Comparison of ENCODE assay signal across 1 worm cellular context in the genomic region with DNA sequence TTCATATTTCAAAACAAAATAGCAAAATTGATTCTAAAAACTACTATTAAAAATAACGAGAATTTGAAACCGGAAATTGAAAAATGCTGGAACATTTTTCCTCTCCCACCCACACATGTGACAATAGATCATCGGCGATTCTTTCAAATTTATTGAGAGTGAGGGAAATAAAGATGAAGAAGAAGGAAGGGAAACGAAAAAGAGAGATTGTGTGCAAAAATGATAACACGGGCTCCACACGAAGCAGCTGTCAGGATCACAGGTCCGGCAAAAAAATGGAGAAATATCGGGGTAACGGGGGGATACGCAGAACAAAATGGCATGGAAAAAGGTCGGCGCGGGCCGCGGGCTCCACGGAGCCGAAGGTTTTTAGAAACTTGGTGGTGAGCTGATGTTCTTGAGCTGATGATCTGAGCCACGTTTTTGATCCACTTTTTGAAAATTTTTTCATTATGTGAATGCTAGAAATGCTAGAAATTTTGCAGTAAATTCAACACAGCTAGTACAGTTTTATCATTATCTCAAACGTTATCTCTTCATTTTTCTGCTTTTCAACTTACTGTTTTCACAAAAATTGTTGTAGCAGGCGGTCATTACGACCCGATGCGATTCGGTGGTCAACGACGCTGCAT.
TF ChIP-seq lines count a peak whose summit lies in the region.

A gene (plus strand): TSS at position 582 of the 632 bp plus-strand sequence.

TF ChIP-seq in whole organism, L1 larva, 84 proteins besides CTCF, POLR2A, EP300 and RAD21 (continued from another document):
- TF ChIP-seq efl-1 (optimal IDR thresholded peaks at IDR 0.05; lab: Kevin White, UChicago) (no peak), efl-1 (GFP tag; optimal IDR thresholded peaks at IDR 0.05 in 1 of 2; lab: Kevin White, UChicago) (peak in 1 of 2 experiments; percentile 14), nhr-77 (tag; optimal IDR thresholded peaks at IDR 0.05; lab: Kevin White, UChicago) (no peak), hlh-4 (tag; optimal IDR thresholded peaks at IDR 0.05; lab: Kevin White, UChicago) (no peak), lir-3 (tag; optimal IDR thresholded peaks at IDR 0.05; lab: Kevin White, UChicago; ENCODE audit: poor library complexity) (no peak), jun-1 (tag; optimal IDR thresholded peaks at IDR 0.05; lab: Kevin White, UChicago) (no peak), irx-1 (tag; optimal IDR thresholded peaks at IDR 0.05; lab: Kevin White, UChicago) (no peak), pax-3 (tag; optimal IDR thresholded peaks at IDR 0.05; lab: Kevin White, UChicago) (no peak), dsc-1 (tag; optimal IDR thresholded peaks at IDR 0.05; lab: Kevin White, UChicago) (no peak), ceh-82 (tag; optimal IDR thresholded peaks at IDR 0.05; lab: Kevin White, UChicago) (no peak), isw-1 (GFP tag; IDR thresholded peaks at IDR 0.05; lab: Robert Waterston, UW) (no peak), xbp-1 (tag; optimal IDR thresholded peaks at IDR 0.05; lab: Kevin White, UChicago) (no peak), mef-2 (tag; optimal IDR thresholded peaks at IDR 0.05; lab: Kevin White, UChicago) (no peak), nhr-19 (GFP tag; conservative IDR thresholded peaks at IDR 0.05; lab: Robert Waterston, UW) (peak; percentile 17; the same call in 1 of the 2 replicates), nhr-12 (tag; optimal IDR thresholded peaks at IDR 0.05; lab: Kevin White, UChicago) (no peak), ets-5 (GFP tag; IDR thresholded peaks at IDR 0.05; lab: Robert Waterston, UW) (no peak), sup-37 (GFP tag; optimal IDR thresholded peaks at IDR 0.05; lab: Kevin White, UChicago) (no peak), nhr-11 (tag; optimal IDR thresholded peaks at IDR 0.05; lab: Kevin White, UChicago) (peak; percentile 14), grh-1 (GFP tag; IDR thresholded peaks at IDR 0.05; lab: Robert Waterston, UW) (no peak), nhr-47 (tag; optimal IDR thresholded peaks at IDR 0.05; lab: Kevin White, UChicago) (no peak), nhr-85 (tag; lab: Kevin White, UChicago) (no peak), ama-1 (optimal IDR thresholded peaks at IDR 0.05; lab: Kevin White, UChicago) (no peak), nhr-71 (tag; optimal IDR thresholded peaks at IDR 0.05; lab: Kevin White, UChicago) (peak; percentile 71), unc-62 (GFP tag; optimal IDR thresholded peaks at IDR 0.05; lab: Kevin White, UChicago) (no peak), skn-1 (tag; optimal IDR thresholded peaks at IDR 0.05; lab: Kevin White, UChicago) (no peak), snu-23 (GFP tag; optimal IDR thresholded peaks at IDR 0.05; lab: Kevin White, UChicago) (peak; percentile 27), C16A3.4 (tag; optimal IDR thresholded peaks at IDR 0.05; lab: Kevin White, UChicago) (no peak), sptf-1 (tag; optimal IDR thresholded peaks at IDR 0.05; lab: Kevin White, UChicago) (no peak), egl-13 (tag; optimal IDR thresholded peaks at IDR 0.05; lab: Kevin White, UChicago) (no peak), hlh-17 (GFP tag; optimal IDR thresholded peaks at IDR 0.05; lab: Kevin White, UChicago; ENCODE audit: borderline replicate concordance) (no peak), nhr-28 (tag; optimal IDR thresholded peaks at IDR 0.05; lab: Kevin White, UChicago) (no peak), sox-4 (tag; optimal IDR thresholded peaks at IDR 0.05; lab: Kevin White, UChicago) (no peak), unc-130 (tag; optimal IDR thresholded peaks at IDR 0.05; lab: Kevin White, UChicago) (no peak), pag-3 (tag; optimal IDR thresholded peaks at IDR 0.05; lab: Kevin White, UChicago; ENCODE audit: borderline replicate concordance, insufficient read depth) (peak; percentile 72), lin-13 (GFP tag; optimal IDR thresholded peaks at IDR 0.05; lab: Kevin White, UChicago) (no peak), aly-2 (tag; optimal IDR thresholded peaks at IDR 0.05; lab: Kevin White, UChicago) (no peak), Y116A8C.19 (tag; optimal IDR thresholded peaks at IDR 0.05; lab: Kevin White, UChicago; ENCODE audit: borderline replicate concordance) (no peak), snpc-4 (tag; optimal IDR thresholded peaks at IDR 0.05; lab: Kevin White, UChicago) (no peak), zag-1 (tag; optimal IDR thresholded peaks at IDR 0.05; lab: Kevin White, UChicago) (no peak), unc-86 (tag; optimal IDR thresholded peaks at IDR 0.05; lab: Kevin White, UChicago) (no peak), tlp-1 (tag; optimal IDR thresholded peaks at IDR 0.05; lab: Kevin White, UChicago) (no peak), mdl-1 (tag; optimal IDR thresholded peaks at IDR 0.05; lab: Kevin White, UChicago) (no peak), swsn-7 (tag; optimal IDR thresholded peaks at IDR 0.05; lab: Kevin White, UChicago) (peak; percentile 16), nhr-90 (tag; optimal IDR thresholded peaks at IDR 0.05; lab: Kevin White, UChicago; ENCODE audit: poor library complexity) (no peak), lsy-2 (tag; optimal IDR thresholded peaks at IDR 0.05; lab: Kevin White, UChicago) (peak in 1 of 2 experiments; percentile 47), efl-3 (GFP tag; optimal IDR thresholded peaks at IDR 0.05; lab: Kevin White, UChicago) (no peak), ceh-63 (GFP tag; optimal IDR thresholded peaks at IDR 0.05; lab: Kevin White, UChicago) (no peak), rnt-1 (tag; optimal IDR thresholded peaks at IDR 0.05; lab: Kevin White, UChicago) (peak; percentile 77), nhr-76 (tag; optimal IDR thresholded peaks at IDR 0.05; lab: Kevin White, UChicago) (no peak), mab-9 (GFP tag; IDR thresholded peaks at IDR 0.05; lab: Robert Waterston, UW) (no peak), elt-2 (tag; optimal IDR thresholded peaks at IDR 0.05; lab: Kevin White, UChicago) (no peak), ces-1 (GFP tag; optimal IDR thresholded peaks at IDR 0.05; lab: Kevin White, UChicago) (no peak)
